Fruit fly (Drosophila melanogaster): ENCODE measurements around the gene CG14722.

The CG14722 gene

dm6 chr3R:11779357-11780018, 37.8 kb downstream of the CG14722 start (continued):
- TF ChIP-seq CG5953 (GFP tag; IDR thresholded peaks at IDR 0.05), result peak; percentile 50; the same call in 1 of the 2 replicates
- TF ChIP-seq bowl (GFP tag; IDR thresholded peaks at IDR 0.05), result no peak
- TF ChIP-seq CG31224 (GFP tag; IDR thresholded peaks at IDR 0.05), result no peak
- TF ChIP-seq CG33213 (GFP tag; optimal IDR thresholded peaks at IDR 0.05), result peak; percentile 48
- peak; percentile 50; the same call in 1 of the 2 replicates for TF ChIP-seq E2f1 (GFP tag; IDR thresholded peaks at IDR 0.05)
- TF ChIP-seq Doc3 (GFP tag; IDR thresholded peaks at IDR 0.05; ENCODE audit: partially characterized antibody), result no peak
- TF ChIP-seq Sox102F (GFP tag; optimal IDR thresholded peaks at IDR 0.05), result peak; percentile 77
- no peak for TF ChIP-seq Nf-YC (tag; optimal IDR thresholded peaks at IDR 0.05)
- TF ChIP-seq HHEX (GFP tag; optimal IDR thresholded peaks at IDR 0.05), result peak; percentile 18
- TF ChIP-seq CG3838 (GFP tag; optimal IDR thresholded peaks at IDR 0.05), result peak; percentile 59
- TF ChIP-seq so (GFP tag; IDR thresholded peaks at IDR 0.05), result peak; percentile 20; the same call in 1 of the 3 replicates
- TF ChIP-seq CG18476 (GFP tag; optimal IDR thresholded peaks at IDR 0.05), result peak; percentile 78
- TF ChIP-seq hkb (optimal IDR thresholded peaks at IDR 0.05), result no peak
- peak; percentile 60; the same call in 1 of the 2 replicates for TF ChIP-seq hkb (GFP tag; IDR thresholded peaks at IDR 0.05)
- peak; percentile 24 for TF ChIP-seq trh (GFP tag; optimal IDR thresholded peaks at IDR 0.05)
- no peak for TF ChIP-seq CG7928 (GFP tag; optimal IDR thresholded peaks at IDR 0.05)
- TF ChIP-seq BEAF-32 (GFP tag; optimal IDR thresholded peaks at IDR 0.05), result no peak
- no peak; the same call in 1 of the 2 replicates for TF ChIP-seq CG6272 (GFP tag; IDR thresholded peaks at IDR 0.05)
- TF ChIP-seq slp2 (GFP tag; optimal IDR thresholded peaks at IDR 0.05), result peak; percentile 58
- no peak for TF ChIP-seq CG32532 (GFP tag; IDR thresholded peaks at IDR 0.05)
- TF ChIP-seq gce (GFP tag; IDR thresholded peaks at IDR 0.05), result 0 out of 3 replicates have a peak, but pooled peaks have one; percentile 18
- TF ChIP-seq gem (tag; optimal IDR thresholded peaks at IDR 0.05), result peak; percentile 93
- peak; percentile 63; the same call in 2 of the 4 replicates for TF ChIP-seq Gug (GFP tag; IDR thresholded peaks at IDR 0.05)
- no peak for TF ChIP-seq cas (GFP tag; IDR thresholded peaks at IDR 0.05)
- peak; percentile 68 for TF ChIP-seq btn (GFP tag; optimal IDR thresholded peaks at IDR 0.05)
- TF ChIP-seq CG3281 (GFP tag; optimal IDR thresholded peaks at IDR 0.05), result no peak
- peak; percentile 58 for TF ChIP-seq ap (GFP tag; IDR thresholded peaks at IDR 0.05)
- TF ChIP-seq MBD-R2 (GFP tag; IDR thresholded peaks at IDR 0.05), result no peak
- peak; percentile 3 for TF ChIP-seq repo (GFP tag; optimal IDR thresholded peaks at IDR 0.05)
- TF ChIP-seq ara (GFP tag; IDR thresholded peaks at IDR 0.05), result peak; percentile 70
- TF ChIP-seq Sry-δ (GFP tag; optimal IDR thresholded peaks at IDR 0.05), result peak; percentile 1
- TF ChIP-seq Optix (GFP tag; IDR thresholded peaks at IDR 0.05), result peak; percentile 27; the same call in 1 of the 3 replicates
- TF ChIP-seq CG9727 (GFP tag; optimal IDR thresholded peaks at IDR 0.05), result peak; percentile 84
- peak; percentile 70 for TF ChIP-seq CG10209 (GFP tag; optimal IDR thresholded peaks at IDR 0.05)
- TF ChIP-seq CG1647 (GFP tag; optimal IDR thresholded peaks at IDR 0.05), result peak; percentile 46
- peak; percentile 39; the same call in 1 of the 2 replicates for TF ChIP-seq chm (GFP tag; IDR thresholded peaks at IDR 0.05)
- TF ChIP-seq ash1 (GFP tag; optimal IDR thresholded peaks at IDR 0.05), result no peak
- TF ChIP-seq CoRest (tag; optimal IDR thresholded peaks at IDR 0.05), result peak; percentile 86
- TF ChIP-seq tgo (GFP tag; IDR thresholded peaks at IDR 0.05), result peak; percentile 52; the same call in 2 of the 3 replicates
- TF ChIP-seq Atf6 (GFP tag; IDR thresholded peaks at IDR 0.05), result no peak
- TF ChIP-seq cwo (GFP tag; optimal IDR thresholded peaks at IDR 0.05), result no peak
- TF ChIP-seq pb (GFP tag; optimal IDR thresholded peaks at IDR 0.05), result no peak
- no peak for TF ChIP-seq Doc2 (GFP tag; IDR thresholded peaks at IDR 0.05)
- peak; percentile 76 for TF ChIP-seq zfh1 (GFP tag; IDR thresholded peaks at IDR 0.05)
- peak; percentile 12 for TF ChIP-seq sqz (GFP tag; optimal IDR thresholded peaks at IDR 0.05)
- peak; percentile 65 to 74 for TF ChIP-seq Pdp1 (GFP tag; optimal IDR thresholded peaks at IDR 0.05)
- TF ChIP-seq Max (GFP tag; optimal IDR thresholded peaks at IDR 0.05), result peak; percentile 72
- peak; percentile 60 for TF ChIP-seq Sry-β (GFP tag; optimal IDR thresholded peaks at IDR 0.05)
- TF ChIP-seq CG2889 (GFP tag; IDR thresholded peaks at IDR 0.05), result no peak
- peak; percentile 99 for TF ChIP-seq D19A (tag; optimal IDR thresholded peaks at IDR 0.05)
